Fruit fly (Drosophila melanogaster) whole organism, embryonic: Measurements from ENCODE around the gene Usp8.

ENCODE experiments used
- Atf6 ChIP-seq: fragments of 200-800 bp; sonication (Bioruptor generic); IDR thresholded peaks from 2 replicates; pipeline ENCODE4 v1.3.6; 2022; ENCODE audit warnings: missing biosample characterization, missing genetic modification characterization
- B-H1 ChIP-seq: fragments of 200-800 bp; sonication (Bioruptor generic); IDR thresholded peaks from 3 replicates; pipeline ENCODE4 v1.3.6; 2022; ENCODE audit warnings: missing biosample characterization, missing genetic modification characterization
- CG11093 ChIP-seq: fragments of 200-800 bp; sonication (Bioruptor generic); IDR thresholded peaks from 3 replicates; pipeline ENCODE4 v1.3.6; 2022; ENCODE audit warnings: missing biosample characterization, missing genetic modification characterization
- CG11695 ChIP-seq: fragments of 200-800 bp; sonication (Bioruptor generic); IDR thresholded peaks from 3 replicates; pipeline ENCODE4 v1.3.6; 2022; ENCODE audit warnings: missing biosample characterization, missing genetic modification characterization
- CG12659 ChIP-seq: fragments of 200-800 bp; sonication (Bioruptor generic); optimal IDR thresholded peaks from 3 replicates; lab custom pipeline; 2017; ENCODE audit warnings: mild to moderate bottlenecking, missing biosample characterization, missing genetic modification reagents, missing genetic modification characterization
- CG12744 ChIP-seq: fragments of 200-800 bp; sonication (Bioruptor generic); optimal IDR thresholded peaks from 2 replicates; lab custom pipeline; 2016; ENCODE audit warnings: missing biosample characterization, missing genetic modification characterization
- CG13296 ChIP-seq: fragments of 200-800 bp; sonication (Bioruptor generic); optimal IDR thresholded peaks from 3 replicates; lab custom pipeline; 2018; ENCODE audit warnings: missing biosample characterization, mild to moderate bottlenecking, missing genetic modification characterization
- CG18619 ChIP-seq: fragments of 200-800 bp; sonication (Bioruptor generic); optimal IDR thresholded peaks from 3 replicates; lab custom pipeline; 2017; ENCODE audit warnings: missing biosample characterization, mild to moderate bottlenecking, missing genetic modification characterization
- CG3281 ChIP-seq: fragments of 200-800 bp; sonication (Bioruptor generic); optimal IDR thresholded peaks from 3 replicates; lab custom pipeline; 2017; ENCODE audit warnings: missing biosample characterization, mild to moderate bottlenecking, missing genetic modification characterization
- CG34376 ChIP-seq: fragments of 200-800 bp; sonication (Bioruptor generic); optimal IDR thresholded peaks from 2 replicates; lab custom pipeline; 2018; ENCODE audit warnings: missing biosample characterization, mild to moderate bottlenecking, missing genetic modification characterization
- CG3847 ChIP-seq: fragments of 200-800 bp; sonication (Bioruptor generic); IDR thresholded peaks from 2 replicates; pipeline ENCODE4 v1.3.6; 2022; ENCODE audit warnings: missing biosample characterization, missing genetic modification characterization
- CG43689 ChIP-seq: fragments of 200-800 bp; sonication (Bioruptor generic); IDR thresholded peaks from 2 replicates; pipeline ENCODE4 v1.3.6; 2022; ENCODE audit warnings: missing biosample characterization, missing genetic modification characterization
- CG4730 ChIP-seq: fragments of 200-800 bp; sonication (Bioruptor generic); IDR thresholded peaks from 2 replicates; pipeline ENCODE4 v1.3.6; 2022; ENCODE audit warnings: missing biosample characterization, missing genetic modification characterization
- CG4854 ChIP-seq: fragments of 200-800 bp; sonication (Bioruptor generic); optimal IDR thresholded peaks from 2 replicates; lab custom pipeline; 2016; ENCODE audit warnings: missing biosample characterization, missing genetic modification characterization, inconsistent platforms
- CG8089 ChIP-seq: fragments of 200-800 bp; sonication (Bioruptor generic); optimal IDR thresholded peaks from 3 replicates; lab custom pipeline; 2016; ENCODE audit warnings: missing biosample characterization, missing genetic modification characterization
- CG9727 ChIP-seq: fragments of 200-800 bp; sonication (Bioruptor generic); optimal IDR thresholded peaks from 3 replicates; lab custom pipeline; 2017; ENCODE audit warnings: missing biosample characterization, mild to moderate bottlenecking, missing genetic modification characterization
- Fer1 ChIP-seq: fragments of 200-800 bp; sonication (Bioruptor generic); optimal IDR thresholded peaks from 2 replicates; lab custom pipeline; 2017; ENCODE audit warnings: missing biosample characterization, mild to moderate bottlenecking, missing genetic modification characterization
- HLH54F ChIP-seq: fragments of 200-800 bp; sonication (Bioruptor generic); optimal IDR thresholded peaks from 3 replicates; lab custom pipeline; 2016; ENCODE audit warnings: missing biosample characterization, missing genetic modification characterization
- Hr51 ChIP-seq, 2 experiments: fragments of 200-800 bp; sonication (Bioruptor generic); optimal IDR thresholded peaks; 2 replicates in 1 of 2; 3 replicates in 1 of 2; lab custom pipeline; 2016 to 2018; ENCODE audit warnings: missing biosample characterization in 2 of 2, missing genetic modification characterization in 2 of 2, mild to moderate bottlenecking in 1 of 2, moderate library complexity in 1 of 2
- MBD-R2 ChIP-seq: fragments of 200-800 bp; sonication (Bioruptor generic); IDR thresholded peaks from 2 replicates; pipeline ENCODE4 v1.3.6; 2022; ENCODE audit warnings: missing biosample characterization, missing genetic modification characterization
- Meics ChIP-seq: fragments of 200-800 bp; sonication (Bioruptor generic); optimal IDR thresholded peaks from 2 replicates; lab custom pipeline; 2017; ENCODE audit warnings: missing biosample characterization, mild to moderate bottlenecking, missing genetic modification characterization
- Pdp1 ChIP-seq, 2 experiments: fragments of 200-800 bp; sonication (Bioruptor generic); optimal IDR thresholded peaks; 3 replicates each; lab custom pipeline; 2016; ENCODE audit warnings: missing biosample characterization in 2 of 2, missing genetic modification characterization in 2 of 2, mild to moderate bottlenecking in 1 of 2, moderate library complexity in 1 of 2
- Rfx ChIP-seq: fragments of 200-800 bp; sonication (Bioruptor generic); IDR thresholded peaks from 2 replicates; pipeline ENCODE4 v1.3.6; 2022; ENCODE audit warnings: missing biosample characterization, missing genetic modification characterization
- TFAM ChIP-seq: fragments of 200-800 bp; sonication (Bioruptor generic); optimal IDR thresholded peaks from 2 replicates; lab custom pipeline; 2017; ENCODE audit warnings: missing biosample characterization, missing genetic modification characterization, inconsistent platforms
- Trl ChIP-seq, 3 experiments: fragments of >200 bp in 2 of 3; fragments of 200-800 bp in 1 of 3; sonication (Bioruptor generic) in 1 of 3; optimal IDR thresholded peaks; 2 replicates in 1 of 3; 3 replicates in 2 of 3; lab custom pipeline; 2016 to 2017; ENCODE audit warnings: missing biosample characterization in 1 of 3, missing genetic modification characterization in 1 of 3
- aop ChIP-seq: fragments of 200-800 bp; sonication (Bioruptor generic); IDR thresholded peaks from 2 replicates; pipeline ENCODE4 v1.3.6; 2022; ENCODE audit warnings: missing biosample characterization, missing genetic modification characterization
- ato ChIP-seq: fragments of 200-800 bp; sonication (Bioruptor generic); IDR thresholded peaks from 2 replicates; pipeline ENCODE4 v1.3.6; 2022; ENCODE audit warnings: missing biosample characterization, missing genetic modification characterization; ENCODE audit not compliant: partially characterized antibody
- bcd ChIP-seq: fragments of 200-800 bp; sonication (Bioruptor generic); optimal IDR thresholded peaks from 2 replicates; lab custom pipeline; 2017; ENCODE audit warnings: missing biosample characterization, mild to moderate bottlenecking, missing genetic modification characterization
- cato ChIP-seq: fragments of 200-800 bp; sonication (Bioruptor generic); optimal IDR thresholded peaks from 2 replicates; lab custom pipeline; 2016; ENCODE audit warnings: missing biosample characterization, missing genetic modification characterization, borderline replicate concordance
- cg ChIP-seq: fragments of 200-800 bp; sonication (Bioruptor generic); optimal IDR thresholded peaks from 3 replicates; lab custom pipeline; 2019; ENCODE audit warnings: missing biosample characterization, mild to moderate bottlenecking, missing genetic modification characterization, moderate library complexity
- crol ChIP-seq: fragments of 200-800 bp; sonication (Bioruptor generic); IDR thresholded peaks from 2 replicates; pipeline ENCODE4 v1.3.6; 2022; ENCODE audit warnings: missing biosample characterization, missing genetic modification characterization
- gcm ChIP-seq: fragments of 200-800 bp; sonication (Bioruptor generic); optimal IDR thresholded peaks from 2 replicates; lab custom pipeline; 2019; ENCODE audit warnings: missing biosample characterization, mild to moderate bottlenecking, missing genetic modification characterization, moderate library complexity
- gem ChIP-seq: fragments of 200-800 bp; sonication (Bioruptor generic); optimal IDR thresholded peaks from 2 replicates; lab custom pipeline; 2019; ENCODE audit warnings: missing biosample characterization, mild to moderate bottlenecking, missing genetic modification characterization, moderate library complexity
- gfzf ChIP-seq: fragments of 200-800 bp; sonication (Bioruptor generic); optimal IDR thresholded peaks from 2 replicates; lab custom pipeline; 2016; ENCODE audit warnings: missing biosample characterization, mild to moderate bottlenecking, missing genetic modification characterization, moderate library complexity
- grau ChIP-seq: fragments of 200-800 bp; optimal IDR thresholded peaks from 3 replicates; lab custom pipeline; 2019; ENCODE audit warnings: missing biosample characterization, mild to moderate bottlenecking, missing genetic modification characterization, moderate library complexity
- hkb ChIP-seq, 2 experiments: fragments of 200-800 bp in 1 of 2; fragments of >200 bp in 1 of 2; sonication (Bioruptor generic) in 1 of 2; IDR thresholded peaks in 1 of 2; optimal IDR thresholded peaks in 1 of 2; 2 replicates each; pipeline versions ENCODE4 v1.3.6 to Lab custom; 2017 to 2022; ENCODE audit warnings: missing biosample characterization in 1 of 2, missing genetic modification characterization in 1 of 2
- insv ChIP-seq, 2 experiments: fragments of 200-800 bp; sonication (Bioruptor generic); optimal IDR thresholded peaks; 3 replicates each; lab custom pipeline; 2016 to 2018; ENCODE audit warnings: missing biosample characterization in 2 of 2, missing genetic modification characterization in 2 of 2
- ken ChIP-seq: fragments of 200-800 bp; sonication (Bioruptor generic); IDR thresholded peaks from 3 replicates; pipeline ENCODE4 v1.3.6; 2022; ENCODE audit warnings: missing biosample characterization, missing genetic modification characterization
- luna ChIP-seq: fragments of 200-800 bp; sonication (Bioruptor generic); optimal IDR thresholded peaks from 2 replicates; lab custom pipeline; 2016; ENCODE audit warnings: missing biosample characterization, missing genetic modification characterization
- oc ChIP-seq: fragments of 200-800 bp; sonication (Bioruptor generic); optimal IDR thresholded peaks from 2 replicates; lab custom pipeline; 2018; ENCODE audit warnings: missing biosample characterization, mild to moderate bottlenecking, missing genetic modification characterization, moderate library complexity
- pho ChIP-seq: fragments of 200-800 bp; sonication (Bioruptor generic); optimal IDR thresholded peaks from 2 replicates; lab custom pipeline; 2016; ENCODE audit warnings: missing biosample characterization, missing genetic modification characterization
- seq ChIP-seq: fragments of 200-800 bp; sonication (Bioruptor generic); IDR thresholded peaks from 2 replicates; pipeline ENCODE4 v1.3.6; 2022; ENCODE audit warnings: missing biosample characterization, missing genetic modification characterization
- stwl ChIP-seq: fragments of 200-800 bp; sonication (Bioruptor generic); optimal IDR thresholded peaks from 3 replicates; lab custom pipeline; 2018; ENCODE audit warnings: missing biosample characterization, mild to moderate bottlenecking, missing genetic modification characterization, moderate library complexity
- sug ChIP-seq: fragments of 200-800 bp; optimal IDR thresholded peaks from 2 replicates; lab custom pipeline; 2019; ENCODE audit warnings: missing biosample characterization, mild to moderate bottlenecking, missing genetic modification characterization, moderate library complexity
- ttk ChIP-seq: fragments of 200-800 bp; sonication (Bioruptor generic); IDR thresholded peaks from 2 replicates; pipeline ENCODE4 v2.1.2; 2022; ENCODE audit warnings: missing biosample characterization, missing genetic modification characterization
- tup ChIP-seq: fragments of 200-800 bp; sonication (Bioruptor generic); optimal IDR thresholded peaks from 2 replicates; lab custom pipeline; 2016; ENCODE audit warnings: missing biosample characterization, mild to moderate bottlenecking, missing genetic modification characterization, moderate library complexity
- vvl ChIP-seq: fragments of 200-800 bp; sonication (Bioruptor generic); IDR thresholded peaks from 2 replicates; pipeline ENCODE4 v1.3.6; 2022; ENCODE audit warnings: missing biosample characterization, missing genetic modification characterization
- wor ChIP-seq: fragments of 200-800 bp; sonication (Bioruptor generic); IDR thresholded peaks from 2 replicates; pipeline ENCODE4 v1.3.6; 2022; ENCODE audit warnings: missing biosample characterization, missing genetic modification characterization
- zen ChIP-seq: fragments of 200-800 bp; sonication (Bioruptor generic); optimal IDR thresholded peaks from 3 replicates; lab custom pipeline; 2018; ENCODE audit warnings: missing biosample characterization, mild to moderate bottlenecking, missing genetic modification characterization, moderate library complexity

Gene Usp8

DNA sequence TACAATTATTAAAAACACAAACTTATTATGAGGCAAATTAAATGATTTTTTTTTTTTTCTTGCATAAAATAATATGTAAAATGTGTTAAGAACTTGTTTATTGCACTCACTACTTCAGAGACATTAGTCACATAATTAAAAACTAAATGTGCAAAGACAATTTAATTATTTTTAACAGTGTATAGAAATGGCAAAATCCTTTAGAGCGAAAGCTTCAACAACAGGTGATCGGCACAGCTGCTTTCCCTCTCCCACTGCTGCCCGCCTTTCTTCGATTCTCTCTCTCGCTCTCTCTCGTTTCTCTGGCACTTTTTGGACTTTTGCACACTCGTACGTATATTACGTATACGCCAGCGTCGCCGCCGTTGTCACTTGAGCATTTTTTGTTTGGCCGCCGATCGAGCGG lies 46.3 kb downstream of the Usp8 start (continued):
- TF ChIP-seq CG3281 (GFP tag; lab: Kevin White, UChicago) (peak; percentile 14), TFAM (GFP tag; lab: Kevin White, UChicago) (no peak), CG13296 (no peak), CG11695 (0 out of 3 replicates have a peak, but pooled peaks have one; percentile 31), CG12744 (GFP tag; lab: Kevin White, UChicago) (no peak), Hr51 (GFP tag; optimal IDR thresholded peaks at IDR 0.05; lab: Kevin White, UChicago) (peak in 1 of 2 experiments; percentile 38), Trl (optimal IDR thresholded peaks at IDR 0.05; lab: Kevin White, UChicago) (peak in 1 of 2 experiments; percentile 53), Trl (GFP tag; optimal IDR thresholded peaks at IDR 0.05; lab: Kevin White, UChicago) (no peak), Atf6 (0 out of 2 replicates have a peak, but pooled peaks have one; percentile 37), CG4730 (GFP tag; lab: Robert Waterston, UW) (0 out of 2 replicates have a peak, but pooled peaks have one; percentile 7), CG43689 (GFP tag; lab: Robert Waterston, UW) (no peak), seq (GFP tag; lab: Robert Waterston, UW) (0 out of 2 replicates have a peak, but pooled peaks have one; percentile 17), CG9727 (GFP tag; lab: Kevin White, UChicago) (peak; percentile 29), CG3847 (GFP tag; lab: Robert Waterston, UW) (no peak), grau (tag; lab: Kevin White, UChicago) (peak; percentile 9), CG18619 (no peak), Meics (GFP tag; lab: Kevin White, UChicago) (peak; percentile 1), oc (tag; lab: Kevin White, UChicago) (no peak), ato (no peak), hkb (optimal IDR thresholded peaks at IDR 0.05; lab: Kevin White, UChicago) (no peak), hkb (GFP tag; IDR thresholded peaks at IDR 0.05; lab: Robert Waterston, UW) (peak; percentile 36; the same call in 1 of the 2 replicates), Rfx (GFP tag; lab: Robert Waterston, UW) (peak; percentile 28), vvl (GFP tag; lab: Robert Waterston, UW) (0 out of 2 replicates have a peak, but pooled peaks have one; percentile 16), gem (tag; lab: Kevin White, UChicago) (peak; percentile 44), Fer1 (GFP tag; lab: Kevin White, UChicago) (peak; percentile 8)
- TF ChIP-seq, all 482 proteins: peak for 45

DNA sequence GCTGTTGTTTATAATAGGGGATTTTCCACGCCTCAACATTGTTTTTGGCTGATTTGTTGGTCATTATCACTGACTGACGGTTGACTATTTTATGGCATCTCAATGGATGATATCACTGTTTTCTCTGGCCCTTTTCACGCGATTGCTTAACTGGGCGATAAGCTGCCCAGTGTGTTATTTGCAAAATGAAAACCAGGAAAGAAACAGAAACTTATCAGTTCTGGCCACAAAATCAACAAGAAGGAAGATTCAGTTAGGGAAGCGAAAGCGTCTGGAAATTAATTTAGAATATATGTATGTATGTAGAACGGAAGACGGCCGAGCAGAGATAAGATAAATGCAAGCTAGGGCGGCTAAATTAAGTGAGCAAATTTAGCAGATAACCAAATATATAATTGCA lies 47.9 kb downstream of the Usp8 start:
- peak; percentile 21 for TF ChIP-seq sug (tag; lab: Kevin White, UChicago)
- no peak for TF ChIP-seq cg (GFP tag; lab: Kevin White, UChicago)
- peak; percentile 33 for TF ChIP-seq CG34376
- TF ChIP-seq CG4854 (GFP tag; lab: Kevin White, UChicago): no peak
- no peak for TF ChIP-seq aop (GFP tag; lab: Robert Waterston, UW)
- TF ChIP-seq wor (GFP tag; lab: Robert Waterston, UW): no peak
- TF ChIP-seq crol (GFP tag; lab: Robert Waterston, UW): no peak
- no peak for TF ChIP-seq ken
- TF ChIP-seq luna: no peak
- TF ChIP-seq MBD-R2 (GFP tag; lab: Robert Waterston, UW): no peak
- TF ChIP-seq stwl (tag; lab: Kevin White, UChicago): no peak
- TF ChIP-seq gfzf (GFP tag; lab: Kevin White, UChicago): no peak
- TF ChIP-seq CG12659 (GFP tag; lab: Kevin White, UChicago): no peak
- no peak for TF ChIP-seq CG11093 (GFP tag; lab: Robert Waterston, UW)
- TF ChIP-seq tup (GFP tag; lab: Kevin White, UChicago): no peak
- TF ChIP-seq hkb (optimal IDR thresholded peaks at IDR 0.05; lab: Kevin White, UChicago): no peak
- TF ChIP-seq hkb (GFP tag; IDR thresholded peaks at IDR 0.05; lab: Robert Waterston, UW): no peak
- TF ChIP-seq pho (GFP tag; lab: Kevin White, UChicago): no peak
- TF ChIP-seq zen: no peak
- TF ChIP-seq insv (GFP tag; optimal IDR thresholded peaks at IDR 0.05; lab: Kevin White, UChicago): no peak
- no peak for TF ChIP-seq ttk (GFP tag; lab: Robert Waterston, UW)
- no peak for TF ChIP-seq B-H1 (GFP tag; lab: Robert Waterston, UW)
- peak in 1 of 2 experiments; percentile 33 for TF ChIP-seq Pdp1 (GFP tag; optimal IDR thresholded peaks at IDR 0.05; lab: Kevin White, UChicago)
- TF ChIP-seq gcm (GFP tag; lab: Kevin White, UChicago): no peak
- TF ChIP-seq bcd (GFP tag; lab: Kevin White, UChicago): no peak
- no peak for TF ChIP-seq CG8089 (GFP tag; lab: Kevin White, UChicago)
- TF ChIP-seq HLH54F (GFP tag; lab: Kevin White, UChicago): no peak
- no peak for TF ChIP-seq cato
